Worm (Caenorhabditis elegans): ENCODE results near the gene gldi-6.
A peak's percentile ranks its signal among the peaks of the same experiment; 100 is the strongest.
"Not testable (repeated sequence)": the region's sequence is repeated elsewhere in the genome, so short reads cannot be mapped to it uniquely, and the experiment has no call there.

The gldi-6 gene

ce11 chrII:3482231-3482630 lies 35.5 kb downstream of the gldi-6 start, which contains the start of gene smu-2 (continued):
- TF ChIP-seq lin-26 (GFP tag; IDR thresholded peaks at IDR 0.05) = 0 out of 2 replicates have a peak, but pooled peaks have one; percentile 34
- TF ChIP-seq madf-8 (GFP tag; conservative IDR thresholded peaks at IDR 0.05) = peak; percentile 39
- peak; percentile 50 for TF ChIP-seq lsl-1 (GFP tag; optimal IDR thresholded peaks at IDR 0.05)
- peak; percentile 44 for TF ChIP-seq tbp1 (GFP tag; optimal IDR thresholded peaks at IDR 0.05)
- TF ChIP-seq hmg-20 (GFP tag; IDR thresholded peaks at IDR 0.05) = no peak
- no peak for TF ChIP-seq Y67H2A.10 (GFP tag; conservative IDR thresholded peaks at IDR 0.05)
- TF ChIP-seq attf-6 (GFP tag; IDR thresholded peaks at IDR 0.05) = no peak
- no peak for TF ChIP-seq ceh-79 (tag; optimal IDR thresholded peaks at IDR 0.05)
- no peak for TF ChIP-seq Y95B8A.8 (GFP tag; IDR thresholded peaks at IDR 0.05)
- TF ChIP-seq F49E8.2 (tag; optimal IDR thresholded peaks at IDR 0.05; ENCODE audit: insufficient read depth) = peak; percentile 1
- no peak for TF ChIP-seq ztf-22 (GFP tag; optimal IDR thresholded peaks at IDR 0.05)
- TF ChIP-seq lsy-27 (tag; optimal IDR thresholded peaks at IDR 0.05; ENCODE audit: borderline replicate concordance, insufficient read depth) = no peak
- no peak for TF ChIP-seq nfya-2 (GFP tag; IDR thresholded peaks at IDR 0.05)
- no peak for TF ChIP-seq T26A5.8 (tag; optimal IDR thresholded peaks at IDR 0.05)
- no peak for TF ChIP-seq F39B2.1 (GFP tag; IDR thresholded peaks at IDR 0.05)
- TF ChIP-seq cebp-2 (GFP tag; IDR thresholded peaks at IDR 0.05) = no peak
- TF ChIP-seq lin-35 (GFP tag; optimal IDR thresholded peaks at IDR 0.05) = no peak
- no peak for TF ChIP-seq Y53G8AR.9 (GFP tag; conservative IDR thresholded peaks at IDR 0.05)
- TF ChIP-seq D2030.7 (GFP tag; IDR thresholded peaks at IDR 0.05) = 0 out of 2 replicates have a peak, but pooled peaks have one; percentile 15
- no peak for TF ChIP-seq hsf-1 (GFP tag; IDR thresholded peaks at IDR 0.05)
- no peak for TF ChIP-seq egrh-3 (GFP tag; IDR thresholded peaks at IDR 0.05)
- no peak for TF ChIP-seq lin-40 (tag; optimal IDR thresholded peaks at IDR 0.05)
- no peak for TF ChIP-seq nfya-1 (tag; optimal IDR thresholded peaks at IDR 0.05; ENCODE audit: borderline replicate concordance, insufficient read depth)
- TF ChIP-seq xnd-1 (tag; optimal IDR thresholded peaks at IDR 0.05) = no peak
- no peak for TF ChIP-seq nhr-27 (tag; optimal IDR thresholded peaks at IDR 0.05)
- no peak for TF ChIP-seq snpc-3.4 (tag; optimal IDR thresholded peaks at IDR 0.05)
- TF ChIP-seq dox-1 (GFP tag; IDR thresholded peaks at IDR 0.05) = no peak
- TF ChIP-seq ama-1 (optimal IDR thresholded peaks at IDR 0.05) = no peak
- no peak for TF ChIP-seq ama-1 (GFP tag; optimal IDR thresholded peaks at IDR 0.05)
- no peak; the same call in none of the 2 replicates for TF ChIP-seq F33H1.4 (GFP tag; IDR thresholded peaks at IDR 0.05)
- no peak for TF ChIP-seq die-1 (tag; optimal IDR thresholded peaks at IDR 0.05)
- TF ChIP-seq ceh-27 (GFP tag; optimal IDR thresholded peaks at IDR 0.05) = peak; percentile 72
- no peak for TF ChIP-seq dpl-1 (GFP tag; optimal IDR thresholded peaks at IDR 0.05)
- TF ChIP-seq dpff-1 (tag; optimal IDR thresholded peaks at IDR 0.05) = no peak
- no peak for TF ChIP-seq ccch-3 (GFP tag; optimal IDR thresholded peaks at IDR 0.05)
- TF ChIP-seq madf-6 (GFP tag; IDR thresholded peaks at IDR 0.05) = peak; percentile 56
- 0 out of 2 replicates have a peak, but pooled peaks have one; percentile 42 for TF ChIP-seq let-526 (GFP tag; IDR thresholded peaks at IDR 0.05)
- TF ChIP-seq F10E7.11 (tag; optimal IDR thresholded peaks at IDR 0.05) = no peak
- no peak for TF ChIP-seq F57A8.1 (GFP tag; optimal IDR thresholded peaks at IDR 0.05)
- peak; percentile 80 for TF ChIP-seq attf-5 (GFP tag; optimal IDR thresholded peaks at IDR 0.05)

- not testable (repeated sequence) for TF ChIP-seq pha-4 (tag; optimal IDR thresholded peaks at IDR 0.05); lin-54 (GFP tag; optimal IDR thresholded peaks at IDR 0.05); nhr-80 (tag; optimal IDR thresholded peaks at IDR 0.05)
These were observed 44.0 kb downstream of the gldi-6 start, which contains the start of gene fbxb-112 for ce11 chrII:3490797-3491196. TSS of gene fbxb-112 (plus strand) at chrII:3491097.
